Fruit fly (Drosophila melanogaster): Measurements from ENCODE around the gene Nfs1.

The Nfs1 gene

dm6 chr2L:12026458-12027431, 27.3 kb downstream of the Nfs1 start (continued):
- TF ChIP-seq dmrt11E (tag; optimal IDR thresholded peaks at IDR 0.05) (peak; percentile 26), Stat92E (GFP tag; optimal IDR thresholded peaks at IDR 0.05) (no peak), emc (GFP tag; optimal IDR thresholded peaks at IDR 0.05) (no peak), Dip3 (GFP tag; optimal IDR thresholded peaks at IDR 0.05) (no peak), Optix (GFP tag; IDR thresholded peaks at IDR 0.05) (peak; percentile 32; the same call in 1 of the 3 replicates), Drgx (GFP tag; IDR thresholded peaks at IDR 0.05) (peak; percentile 75), nom (GFP tag; optimal IDR thresholded peaks at IDR 0.05) (peak; percentile 98), Oli (tag; optimal IDR thresholded peaks at IDR 0.05) (peak; percentile 83), shn (GFP tag; optimal IDR thresholded peaks at IDR 0.05) (no peak), ato (GFP tag; IDR thresholded peaks at IDR 0.05; ENCODE audit: partially characterized antibody) (no peak), ham (GFP tag; IDR thresholded peaks at IDR 0.05) (no peak), CG32767 (GFP tag; IDR thresholded peaks at IDR 0.05) (0 out of 2 replicates have a peak, but pooled peaks have one; percentile 30), ro (GFP tag; IDR thresholded peaks at IDR 0.05) (no peak), dmrt99B (tag; optimal IDR thresholded peaks at IDR 0.05) (peak; percentile 48), vnd (GFP tag; IDR thresholded peaks at IDR 0.05; ENCODE audit: partially characterized antibody) (no peak), nmo (GFP tag; optimal IDR thresholded peaks at IDR 0.05) (peak; percentile 78), CG18011 (GFP tag; optimal IDR thresholded peaks at IDR 0.05) (no peak), CG4854 (GFP tag; optimal IDR thresholded peaks at IDR 0.05) (no peak), toy (GFP tag; IDR thresholded peaks at IDR 0.05) (no peak), ERR (GFP tag; optimal IDR thresholded peaks at IDR 0.05) (no peak), ara (GFP tag; IDR thresholded peaks at IDR 0.05) (peak; percentile 63), CG11456 (GFP tag; IDR thresholded peaks at IDR 0.05) (peak; percentile 68; the same call in 1 of the 3 replicates), danr (GFP tag; IDR thresholded peaks at IDR 0.05) (no peak; the same call in 1 of the 2 replicates), CG4328 (GFP tag; optimal IDR thresholded peaks at IDR 0.05) (peak; percentile 34), ftz-f1 (GFP tag; optimal IDR thresholded peaks at IDR 0.05) (no peak), hth (optimal IDR thresholded peaks at IDR 0.05) (no peak), Doc2 (GFP tag; IDR thresholded peaks at IDR 0.05) (no peak), CG11398 (GFP tag; optimal IDR thresholded peaks at IDR 0.05) (peak; percentile 6), Oaz (GFP tag; IDR thresholded peaks at IDR 0.05) (no peak), jigr1 (GFP tag; IDR thresholded peaks at IDR 0.05) (no peak), Atf3 (GFP tag; optimal IDR thresholded peaks at IDR 0.05) (peak; percentile 5), sc (optimal IDR thresholded peaks at IDR 0.05) (no peak), sc (GFP tag; optimal IDR thresholded peaks at IDR 0.05) (peak; percentile 60), az2 (GFP tag; optimal IDR thresholded peaks at IDR 0.05) (peak; percentile 32), ash1 (GFP tag; optimal IDR thresholded peaks at IDR 0.05) (no peak), Dek (tag; optimal IDR thresholded peaks at IDR 0.05) (peak; percentile 7), kni (GFP tag; optimal IDR thresholded peaks at IDR 0.05) (peak; percentile 68), H2.0 (GFP tag; IDR thresholded peaks at IDR 0.05) (peak; percentile 52), stc (GFP tag; IDR thresholded peaks at IDR 0.05) (0 out of 2 replicates have a peak, but pooled peaks have one; percentile 25), HLH4C (GFP tag; IDR thresholded peaks at IDR 0.05; ENCODE audit: partially characterized antibody) (no peak), pb (GFP tag; optimal IDR thresholded peaks at IDR 0.05) (no peak), tgo (GFP tag; IDR thresholded peaks at IDR 0.05) (peak; percentile 55), nau (GFP tag; optimal IDR thresholded peaks at IDR 0.05) (no peak), repo (GFP tag; optimal IDR thresholded peaks at IDR 0.05) (no peak), CG9817 (tag; optimal IDR thresholded peaks at IDR 0.05) (peak; percentile 24), Ssrp (tag; optimal IDR thresholded peaks at IDR 0.05) (peak; percentile 65), CG17612 (GFP tag; IDR thresholded peaks at IDR 0.05) (peak; percentile 23; the same call in 1 of the 2 replicates), gro (GFP tag; optimal IDR thresholded peaks at IDR 0.05) (no peak), CG17359 (tag; optimal IDR thresholded peaks at IDR 0.05) (peak; percentile 30)

Measured in whole organism, embryonic.